Worm (Caenorhabditis elegans) whole organism, early embryonic: ENCODE results near the gene T28C6.7.

ENCODE experiments used
- B0310.2 ChIP-seq: sonication (generic microtip); optimal IDR thresholded peaks from 2 replicates; lab custom pipeline; 2016; ENCODE audit warnings: mild to moderate bottlenecking, missing genetic modification characterization, missing compliant biosample characterization
- F13C5.2 ChIP-seq: sonication (generic microtip); optimal IDR thresholded peaks from 2 replicates; lab custom pipeline; 2017; ENCODE audit warnings: mild to moderate bottlenecking, missing genetic modification characterization, inconsistent platforms, missing compliant biosample characterization
- aly-1 ChIP-seq: sonication (generic microtip); optimal IDR thresholded peaks from 2 replicates; lab custom pipeline; 2016; ENCODE audit warnings: missing genetic modification characterization, missing compliant biosample characterization
- ama-1 ChIP-seq: fragments of 150-350 bp; optimal IDR thresholded peaks from 2 replicates; lab custom pipeline; 2014
- ceh-13 ChIP-seq: fragments of 200-800 bp; sonication (Bioruptor generic); optimal IDR thresholded peaks from 2 replicates; lab custom pipeline; 2018; ENCODE audit warnings: mild to moderate bottlenecking, missing genetic modification characterization, missing compliant biosample characterization
- ceh-36 ChIP-seq: sonication (generic microtip); optimal IDR thresholded peaks from 2 replicates; lab custom pipeline; 2016; ENCODE audit warnings: missing genetic modification characterization, inconsistent platforms, missing compliant biosample characterization
- ets-7 ChIP-seq: sonication (generic microtip); optimal IDR thresholded peaks from 2 replicates; lab custom pipeline; 2016; ENCODE audit warnings: missing genotype, missing genetic modification characterization, missing compliant biosample characterization
- flt-1 ChIP-seq: fragments of 200-800 bp; sonication (Bioruptor generic); IDR thresholded peaks from 2 replicates; pipeline ENCODE4 v1.3.6; 2022; ENCODE audit warnings: missing genetic modification characterization, missing compliant biosample characterization
- hmbx-1 ChIP-seq: sonication (generic microtip); optimal IDR thresholded peaks from 2 replicates; lab custom pipeline; 2016; ENCODE audit warnings: mild to moderate bottlenecking, missing genetic modification characterization, missing compliant biosample characterization
- hmg-4 ChIP-seq: fragments of 200-800 bp; sonication (Bioruptor generic); optimal IDR thresholded peaks from 2 replicates; lab custom pipeline; 2018; ENCODE audit warnings: mild to moderate bottlenecking, missing genetic modification characterization, missing compliant biosample characterization
- hnd-1 ChIP-seq: sonication (generic microtip); optimal IDR thresholded peaks from 2 replicates; lab custom pipeline; 2016; ENCODE audit warnings: missing genetic modification characterization, missing compliant biosample characterization
- pes-1 ChIP-seq: fragments of 200-800 bp; sonication (Bioruptor generic); IDR thresholded peaks from 2 replicates; pipeline ENCODE4 v1.3.6; 2022; ENCODE audit warnings: missing genetic modification reagents, missing genetic modification characterization, missing compliant biosample characterization
- scrt-1 ChIP-seq: fragments of 200-800 bp; sonication (Bioruptor generic); IDR thresholded peaks from 2 replicates; pipeline ENCODE4 v1.3.6; 2022; ENCODE audit warnings: missing genetic modification characterization, missing compliant biosample characterization
- sea-1 ChIP-seq: fragments of 200-800 bp; sonication (Bioruptor generic); conservative IDR thresholded peaks from 2 replicates; pipeline ENCODE4 v1.3.6; 2022; ENCODE audit warnings: missing genetic modification characterization, missing compliant biosample characterization
- tbx-11 ChIP-seq: fragments of 200-800 bp; sonication (Bioruptor generic); IDR thresholded peaks from 2 replicates; pipeline ENCODE4 v1.3.6; 2022; ENCODE audit warnings: missing genetic modification characterization, missing compliant biosample characterization
- tbx-37 ChIP-seq: fragments of 200-800 bp; sonication (Bioruptor generic); conservative IDR thresholded peaks from 2 replicates; pipeline ENCODE4 v1.3.6; 2022; ENCODE audit warnings: missing genetic modification reagents, missing genetic modification characterization, missing compliant biosample characterization
- tra-4 ChIP-seq: sonication (generic microtip); optimal IDR thresholded peaks from 2 replicates; lab custom pipeline; 2017; ENCODE audit warnings: missing genetic modification characterization, missing compliant biosample characterization

T28C6.7 gene

ce11 chrIV:8793223-8793622 lies 34.4 kb upstream of the T28C6.7 start:
- TF ChIP-seq ama-1 (no peak), sea-1 (no peak), F13C5.2 (tag; lab: Kevin White, UChicago) (no peak), tbx-37 (GFP tag; lab: Robert Waterston, UW) (no peak), aly-1 (no peak), ceh-36 (no peak), B0310.2 (tag; lab: Kevin White, UChicago) (no peak), pes-1 (GFP tag; lab: Robert Waterston, UW) (no peak), tbx-11 (GFP tag; lab: Robert Waterston, UW) (no peak)

ce11 chrIV:8794895-8795665 lies 32.5 kb upstream of the T28C6.7 start:
- TF ChIP-seq hnd-1, result no peak
- TF ChIP-seq F13C5.2 (tag; lab: Kevin White, UChicago), result no peak
- TF ChIP-seq tbx-11 (GFP tag; lab: Robert Waterston, UW), result no peak
- no peak for TF ChIP-seq ets-7 (tag; lab: Kevin White, UChicago)
- TF ChIP-seq scrt-1 (GFP tag; lab: Robert Waterston, UW), result no peak
- no peak for TF ChIP-seq B0310.2 (tag; lab: Kevin White, UChicago)
- no peak for TF ChIP-seq aly-1
- no peak for TF ChIP-seq sea-1
- no peak for TF ChIP-seq ceh-36
- TF ChIP-seq tra-4 (tag; lab: Kevin White, UChicago), result no peak
- no peak for TF ChIP-seq hmbx-1
- TF ChIP-seq tbx-37 (GFP tag; lab: Robert Waterston, UW), result no peak
- TF ChIP-seq hmg-4 (GFP tag; lab: Kevin White, UChicago), result no peak
- no peak for TF ChIP-seq ceh-13 (GFP tag; lab: Kevin White, UChicago)

- TF ChIP-seq flt-1 (GFP tag; lab: Robert Waterston, UW), result no peak
- TF ChIP-seq B0310.2 (tag; lab: Kevin White, UChicago), result no peak
- TF ChIP-seq tra-4 (tag; lab: Kevin White, UChicago), result no peak
Observed at ce11 chrIV:8796246-8796645, 31.4 kb upstream of the T28C6.7 start.

ce11 chrIV:8798255-8798654 lies 29.3 kb upstream of the T28C6.7 start, which contains the start of gene clec-182:
TSS of gene clec-182 (minus strand) at chrIV:8798355.
- TF ChIP-seq ama-1 (no peak), tra-4 (tag; lab: Kevin White, UChicago) (no peak), F13C5.2 (tag; lab: Kevin White, UChicago) (no peak), pes-1 (GFP tag; lab: Robert Waterston, UW) (no peak), tbx-37 (GFP tag; lab: Robert Waterston, UW) (no peak), ceh-13 (GFP tag; lab: Kevin White, UChicago) (no peak), tbx-11 (GFP tag; lab: Robert Waterston, UW) (no peak), aly-1 (no peak), hmbx-1 (no peak), scrt-1 (GFP tag; lab: Robert Waterston, UW) (no peak), hmg-4 (GFP tag; lab: Kevin White, UChicago) (no peak), sea-1 (no peak), B0310.2 (tag; lab: Kevin White, UChicago) (no peak), ceh-36 (no peak), flt-1 (GFP tag; lab: Robert Waterston, UW) (no peak), ets-7 (tag; lab: Kevin White, UChicago) (no peak), hnd-1 (no peak)

ce11 chrIV:8807327-8807726 lies 20.3 kb upstream of the T28C6.7 start:
- no peak for TF ChIP-seq hnd-1
- TF ChIP-seq ama-1, result no peak
- TF ChIP-seq hmbx-1, result no peak
- TF ChIP-seq B0310.2 (tag; lab: Kevin White, UChicago), result no peak
- TF ChIP-seq scrt-1 (GFP tag; lab: Robert Waterston, UW), result no peak
- no peak for TF ChIP-seq ets-7 (tag; lab: Kevin White, UChicago)
- TF ChIP-seq hmg-4 (GFP tag; lab: Kevin White, UChicago), result no peak
- TF ChIP-seq tra-4 (tag; lab: Kevin White, UChicago), result no peak
- no peak for TF ChIP-seq sea-1
- TF ChIP-seq aly-1, result no peak
- no peak for TF ChIP-seq ceh-36

ce11 chrIV:8813614-8814013 lies 14.0 kb upstream of the T28C6.7 start, which contains the start of gene exc-5:
TSS of gene exc-5 (minus strand) at chrIV:8813670.
- TF ChIP-seq tbx-37 (GFP tag; lab: Robert Waterston, UW) (no peak), hnd-1 (no peak), hmg-4 (GFP tag; lab: Kevin White, UChicago) (no peak), hmbx-1 (no peak), scrt-1 (GFP tag; lab: Robert Waterston, UW) (no peak)

ce11 chrIV:8815162-8815561 lies 12.4 kb upstream of the T28C6.7 start:
- no peak for TF ChIP-seq flt-1 (GFP tag; lab: Robert Waterston, UW)
- TF ChIP-seq pes-1 (GFP tag; lab: Robert Waterston, UW), result no peak
- TF ChIP-seq hmg-4 (GFP tag; lab: Kevin White, UChicago), result no peak
- TF ChIP-seq ceh-13 (GFP tag; lab: Kevin White, UChicago), result no peak
- TF ChIP-seq tbx-37 (GFP tag; lab: Robert Waterston, UW), result no peak
- no peak for TF ChIP-seq aly-1
- TF ChIP-seq ceh-36, result no peak
- no peak for TF ChIP-seq F13C5.2 (tag; lab: Kevin White, UChicago)

- no peak for TF ChIP-seq F13C5.2 (tag; lab: Kevin White, UChicago)
Observed at ce11 chrIV:8816029-8816428, 11.6 kb upstream of the T28C6.7 start, which contains the start of gene grsp-2. TSS of gene grsp-2 (plus strand) at chrIV:8816329.
